Fruit fly (Drosophila melanogaster) whole organism, wandering third instar larva: ENCODE measurements around the gene CG3552.

Experiments used
- Abd-B ChIP-seq: fragments of >200 bp; optimal IDR thresholded peaks from 2 replicates; lab custom pipeline; 2017; ENCODE audit warnings: missing biosample characterization, missing genetic modification characterization
- CG32264 ChIP-seq: fragments of 200-800 bp; sonication (Bioruptor generic); optimal IDR thresholded peaks from 2 replicates; lab custom pipeline; 2016; ENCODE audit warnings: missing biosample characterization, missing genetic modification characterization
- CG9705 ChIP-seq: fragments of 200-800 bp; sonication (Bioruptor generic); optimal IDR thresholded peaks from 2 replicates; lab custom pipeline; 2018; ENCODE audit warnings: missing biosample characterization, mild to moderate bottlenecking, missing genetic modification characterization
- CrebA ChIP-seq: fragments of 200-800 bp; sonication (Bioruptor generic); optimal IDR thresholded peaks from 2 replicates; lab custom pipeline; 2016; ENCODE audit warnings: missing biosample characterization, mild to moderate bottlenecking, missing genetic modification characterization, borderline replicate concordance
- Dif ChIP-seq: fragments of 200-275, 200-300 bp; sonication (Bioruptor generic); optimal IDR thresholded peaks from 2 replicates; lab custom pipeline; 2018; ENCODE audit warnings: missing biosample characterization, missing genetic modification characterization; ENCODE audit not compliant: partially characterized antibody
- GATAd ChIP-seq: sonication (Bioruptor generic); optimal IDR thresholded peaks from 2 replicates; lab custom pipeline; 2016; ENCODE audit warnings: missing biosample characterization, missing genetic modification characterization
- HLH106 ChIP-seq: fragments of 200-800 bp; optimal IDR thresholded peaks from 3 replicates; lab custom pipeline; 2019; ENCODE audit warnings: missing biosample characterization, mild to moderate bottlenecking, missing genetic modification characterization, moderate library complexity
- Hnf4 ChIP-seq: fragments of 200-800 bp; sonication (Bioruptor generic); optimal IDR thresholded peaks from 2 replicates; lab custom pipeline; 2016; ENCODE audit warnings: missing biosample characterization, mild to moderate bottlenecking, missing genetic modification characterization
- Hr78 ChIP-seq: fragments of >200 bp; optimal IDR thresholded peaks from 2 replicates; lab custom pipeline; 2017; ENCODE audit warnings: missing biosample characterization, missing genetic modification characterization
- Hr83 ChIP-seq: fragments of 200-300 bp; sonication (Bioruptor generic); optimal IDR thresholded peaks from 2 replicates; lab custom pipeline; 2016; ENCODE audit warnings: missing biosample characterization, mild to moderate bottlenecking, missing genetic modification characterization, moderate library complexity; ENCODE audit not compliant: poor library complexity, severe bottlenecking
- Jra ChIP-seq: sonication (Bioruptor generic); optimal IDR thresholded peaks from 2 replicates; lab custom pipeline; 2016; ENCODE audit warnings: missing biosample characterization, missing genetic modification characterization
- Mio ChIP-seq: sonication (Bioruptor generic); optimal IDR thresholded peaks from 2 replicates; lab custom pipeline; 2016; ENCODE audit warnings: missing biosample characterization, missing genetic modification characterization
- Myc ChIP-seq: fragments of >200 bp; optimal IDR thresholded peaks from 2 replicates; lab custom pipeline; 2017
- N ChIP-seq: fragments of >200 bp; optimal IDR thresholded peaks from 2 replicates; lab custom pipeline; 2018; ENCODE audit warnings: missing biosample characterization, missing external identifiers, missing genetic modification characterization
- OdsH ChIP-seq: fragments of 200-800 bp; sonication (Bioruptor generic); optimal IDR thresholded peaks from 2 replicates; lab custom pipeline; 2016; ENCODE audit warnings: missing biosample characterization, mild to moderate bottlenecking, missing genetic modification characterization
- Rel ChIP-seq, 2 experiments: fragments of 200-800 bp; sonication (Bioruptor generic) in 1 of 2; optimal IDR thresholded peaks; 2 replicates in 1 of 2; 3 replicates in 1 of 2; lab custom pipeline; 2016 to 2019; ENCODE audit warnings: mild to moderate bottlenecking in 2 of 2, missing biosample characterization in 2 of 2, missing genetic modification characterization in 2 of 2, moderate library complexity in 1 of 2
- Sp1 ChIP-seq: fragments of 200-800 bp; sonication (Bioruptor generic); optimal IDR thresholded peaks from 3 replicates; lab custom pipeline; 2019; ENCODE audit warnings: missing biosample characterization, mild to moderate bottlenecking, missing genetic modification characterization, moderate library complexity
- Vsx2 ChIP-seq: fragments of 200-300, 225-300 bp; sonication (Bioruptor generic); optimal IDR thresholded peaks from 2 replicates; lab custom pipeline; 2018; ENCODE audit warnings: missing biosample characterization, missing genetic modification characterization; ENCODE audit not compliant: partially characterized antibody
- dl ChIP-seq, 2 experiments: fragments of 175-275, 200-275 bp in 1 of 2; fragments of 200-275 bp in 1 of 2; sonication (Bioruptor generic); optimal IDR thresholded peaks; lab custom pipeline; 2018; ENCODE audit warnings: mild to moderate bottlenecking in 2 of 2, missing biosample characterization in 2 of 2, missing genetic modification characterization in 2 of 2, moderate library complexity in 2 of 2; ENCODE audit not compliant: partially characterized antibody in 2 of 2, insufficient read depth in 1 of 2
- dmrt93B ChIP-seq: fragments of 200-800 bp; sonication (Bioruptor generic); optimal IDR thresholded peaks from 2 replicates; lab custom pipeline; 2018; ENCODE audit warnings: missing biosample characterization, mild to moderate bottlenecking, missing genetic modification characterization
- dsf ChIP-seq: sonication (Bioruptor generic); optimal IDR thresholded peaks from 2 replicates; lab custom pipeline; 2016; ENCODE audit warnings: missing biosample characterization, missing genetic modification characterization, borderline replicate concordance
- ey ChIP-seq: fragments of 200-800 bp; sonication (Bioruptor generic); optimal IDR thresholded peaks from 2 replicates; lab custom pipeline; 2016; ENCODE audit warnings: missing biosample characterization, missing genetic modification characterization
- foxo ChIP-seq, 2 experiments: fragments of 200-800 bp; sonication (Bioruptor generic); optimal IDR thresholded peaks; 2 replicates in 1 of 2; 3 replicates in 1 of 2; lab custom pipeline; 2016 to 2017; ENCODE audit warnings: missing biosample characterization in 2 of 2, missing genetic modification characterization in 2 of 2
- fru ChIP-seq: fragments of 200-800 bp; sonication (Bioruptor generic); optimal IDR thresholded peaks from 3 replicates; lab custom pipeline; 2016; ENCODE audit warnings: missing biosample characterization, mild to moderate bottlenecking, missing genetic modification characterization
- h ChIP-seq: fragments of 200-800 bp; sonication (Bioruptor generic); optimal IDR thresholded peaks from 3 replicates; lab custom pipeline; 2016; ENCODE audit warnings: missing biosample characterization, mild to moderate bottlenecking, missing genetic modification characterization
- jim ChIP-seq: fragments of 175-275, 200-325 bp; sonication (Bioruptor generic); optimal IDR thresholded peaks from 2 replicates; lab custom pipeline; 2016; ENCODE audit warnings: missing biosample characterization, mild to moderate bottlenecking, missing genetic modification characterization
- pan ChIP-seq: fragments of >200 bp; optimal IDR thresholded peaks from 2 replicates; lab custom pipeline; 2017
- sage ChIP-seq: fragments of 200-800 bp; sonication (Bioruptor generic); optimal IDR thresholded peaks from 2 replicates; lab custom pipeline; 2016; ENCODE audit warnings: missing biosample characterization, mild to moderate bottlenecking, missing genetic modification characterization
- usp ChIP-seq: fragments of >200 bp; optimal IDR thresholded peaks from 2 replicates; lab custom pipeline; 2017; ENCODE audit warnings: missing biosample characterization, missing genetic modification characterization
- woc ChIP-seq: sonication (Bioruptor generic); optimal IDR thresholded peaks from 2 replicates; lab custom pipeline; 2016; ENCODE audit warnings: missing biosample characterization, mild to moderate bottlenecking, missing genetic modification characterization

CG3552 gene

DNA sequence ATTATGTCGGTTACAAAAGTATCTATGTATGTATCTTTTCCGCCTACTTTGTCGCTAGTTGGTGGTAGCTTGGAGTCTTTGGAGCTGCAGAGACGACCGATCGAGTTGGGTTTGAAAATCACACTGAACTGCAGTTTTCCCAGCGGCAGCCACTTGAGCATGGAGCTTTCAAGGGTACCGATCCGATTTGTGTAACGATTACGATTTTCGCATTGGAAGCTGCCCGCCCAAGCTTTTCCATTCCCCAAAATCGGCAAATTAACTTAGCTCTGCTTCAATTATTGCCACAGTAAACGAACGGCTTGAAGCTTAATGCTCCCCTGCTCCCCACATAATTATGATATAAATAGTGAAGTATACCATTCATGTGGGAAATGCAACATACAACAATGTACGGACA, 33.0 kb downstream of the CG3552 start, which contains the start of gene CG32036:
CG32036 (minus strand) TSS at position 101 of the 400 bp plus-strand sequence.
- TF ChIP-seq Jra (GFP tag; lab: Kevin White, UChicago) (no peak), Sp1 (no peak), CrebA (GFP tag; lab: Kevin White, UChicago) (no peak), usp (GFP tag; lab: Kevin White, UChicago) (no peak), ey (no peak), jim (GFP tag; lab: Kevin White, UChicago) (no peak), Hr83 (GFP tag; lab: Kevin White, UChicago) (no peak), dl (GFP tag; optimal IDR thresholded peaks at IDR 0.05; lab: Kevin White, UChicago; ENCODE audit: insufficient read depth in 1 of 2, partially characterized antibody in 2 of 2) (no peak)

DNA sequence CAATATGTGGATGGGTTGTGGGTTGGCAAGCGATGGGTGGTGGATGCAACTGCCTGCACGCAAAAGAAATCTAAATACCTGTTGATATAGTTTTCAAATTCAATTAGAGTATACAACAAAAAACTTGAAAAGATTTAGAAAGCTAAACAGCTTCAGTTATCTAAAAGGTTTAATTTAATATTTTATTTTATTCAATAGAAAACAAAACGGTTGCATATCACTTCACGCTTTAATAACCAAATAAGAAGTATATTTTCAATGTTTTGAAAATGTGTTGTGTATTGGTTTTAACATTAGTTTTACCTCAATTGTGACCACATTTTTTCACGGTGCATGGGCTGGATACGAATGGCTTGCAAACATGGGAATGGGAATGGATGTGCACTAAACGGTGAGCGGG, 33.5 kb downstream of the CG3552 start:
- no peak for TF ChIP-seq dl (GFP tag; optimal IDR thresholded peaks at IDR 0.05; lab: Kevin White, UChicago; ENCODE audit: insufficient read depth in 1 of 2, partially characterized antibody in 2 of 2)
- no peak for TF ChIP-seq Rel (GFP tag; optimal IDR thresholded peaks at IDR 0.05; lab: Kevin White, UChicago)
- TF ChIP-seq Rel (tag; optimal IDR thresholded peaks at IDR 0.05; lab: Kevin White, UChicago): no peak
- TF ChIP-seq N (GFP tag; lab: Kevin White, UChicago): no peak
- TF ChIP-seq Hr83 (GFP tag; lab: Kevin White, UChicago): no peak
- no peak for TF ChIP-seq woc (GFP tag; lab: Kevin White, UChicago)
- no peak for TF ChIP-seq dsf (GFP tag; lab: Kevin White, UChicago)
- TF ChIP-seq, all 38 proteins: peak for 0

DNA sequence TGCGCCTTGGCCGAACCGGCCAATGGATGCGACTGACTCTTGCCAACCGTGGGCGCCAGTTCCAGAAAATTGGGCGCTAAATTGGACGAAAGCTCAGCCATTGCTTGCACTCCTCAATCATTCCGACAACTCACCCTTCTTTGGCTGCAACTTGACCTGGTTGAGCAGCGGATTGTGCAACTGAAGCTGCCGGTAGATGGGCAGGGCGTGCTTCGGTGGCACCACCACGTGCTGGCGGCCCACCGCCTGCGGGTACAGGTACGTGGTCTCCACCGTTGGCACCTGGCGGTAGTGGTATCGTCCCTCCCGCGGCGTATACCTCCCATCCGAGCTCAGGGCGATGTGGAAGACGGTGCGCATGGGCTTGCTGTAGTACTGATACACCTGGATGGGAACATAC, 34.3 kb downstream of the CG3552 start:
- no peak for TF ChIP-seq fru
- TF ChIP-seq Sp1: no peak
- TF ChIP-seq usp (GFP tag; lab: Kevin White, UChicago): no peak
- TF ChIP-seq Hr78 (GFP tag; lab: Kevin White, UChicago): no peak

DNA sequence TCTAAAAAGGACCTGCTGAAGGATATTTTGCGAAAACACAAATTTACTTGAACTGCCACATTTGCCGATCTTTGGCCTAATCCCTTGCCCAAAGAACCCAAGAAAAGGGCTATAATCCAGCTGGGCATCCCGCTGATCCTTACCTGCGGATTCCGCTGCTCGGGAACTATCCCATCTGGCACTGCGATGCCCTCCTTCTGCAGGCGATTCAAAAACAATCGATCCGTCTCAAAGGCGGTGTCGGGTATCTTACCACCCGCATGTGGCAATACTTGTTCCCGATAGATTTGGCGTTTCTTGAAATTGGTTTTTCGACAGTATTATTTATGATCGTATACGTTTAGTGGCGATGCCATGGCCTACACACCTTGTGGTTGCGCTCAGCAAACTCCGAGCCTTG, 35.2 kb downstream of the CG3552 start:
- no peak for TF ChIP-seq N (GFP tag; lab: Kevin White, UChicago)
- no peak for TF ChIP-seq OdsH (GFP tag; lab: Kevin White, UChicago)
- TF ChIP-seq HLH106 (tag; lab: Kevin White, UChicago): no peak
- TF ChIP-seq Abd-B (GFP tag; lab: Kevin White, UChicago): no peak
- TF ChIP-seq jim (GFP tag; lab: Kevin White, UChicago): no peak
- no peak for TF ChIP-seq CG32264 (GFP tag; lab: Kevin White, UChicago)
- no peak for TF ChIP-seq GATAd (GFP tag; lab: Kevin White, UChicago)
- no peak for TF ChIP-seq dmrt93B (GFP tag; lab: Kevin White, UChicago)
- no peak for TF ChIP-seq Mio (GFP tag; lab: Kevin White, UChicago)
- TF ChIP-seq woc (GFP tag; lab: Kevin White, UChicago): no peak

DNA sequence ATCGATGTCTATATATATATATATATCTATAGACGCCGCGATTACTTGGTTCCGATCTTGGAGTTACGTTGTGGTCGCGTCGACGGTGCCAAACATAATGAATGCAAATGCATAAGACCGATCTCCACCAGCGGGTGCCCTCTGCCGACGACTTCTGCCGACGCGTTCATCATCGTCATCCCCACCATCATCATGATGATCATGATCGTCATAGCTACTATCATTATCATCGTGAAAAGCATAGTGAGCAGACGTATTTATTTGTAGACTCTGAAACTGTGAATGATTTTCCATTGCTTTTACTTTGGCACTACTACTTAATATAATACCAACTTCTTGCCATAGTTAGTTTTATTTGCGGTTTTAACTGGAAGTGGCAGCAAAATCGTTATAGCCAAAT, 36.0 kb downstream of the CG3552 start, which contains the start of gene CG32037:
CG32037 (minus strand) TSS at position 101 of the 400 bp plus-strand sequence.
- TF ChIP-seq CrebA (GFP tag; lab: Kevin White, UChicago) (no peak), CG9705 (GFP tag; lab: Kevin White, UChicago) (no peak), Hnf4 (GFP tag; lab: Kevin White, UChicago) (no peak), dmrt93B (GFP tag; lab: Kevin White, UChicago) (no peak), Hr83 (GFP tag; lab: Kevin White, UChicago) (no peak), Myc (lab: Kevin White, UChicago) (no peak), h (GFP tag; lab: Kevin White, UChicago) (no peak), Dif (GFP tag; lab: Kevin White, UChicago) (no peak), dsf (GFP tag; lab: Kevin White, UChicago) (no peak), sage (GFP tag; lab: Kevin White, UChicago) (no peak), pan (no peak), Vsx2 (GFP tag; lab: Kevin White, UChicago) (no peak), OdsH (GFP tag; lab: Kevin White, UChicago) (no peak), foxo (GFP tag; optimal IDR thresholded peaks at IDR 0.05; lab: Kevin White, UChicago) (no peak), Abd-B (GFP tag; lab: Kevin White, UChicago) (no peak)
